Fruit fly (Drosophila melanogaster): Measurements from ENCODE around the gene hmw.

Gene hmw

dm6 chr3R:18371346-18371745 is 9.6 kb downstream of the hmw start (continued):
- TF ChIP-seq CG6163 (GFP tag; IDR thresholded peaks at IDR 0.05) = peak; percentile 70
- no peak for TF ChIP-seq Sox102F (GFP tag; optimal IDR thresholded peaks at IDR 0.05)
- no peak for TF ChIP-seq Sox14 (GFP tag; optimal IDR thresholded peaks at IDR 0.05)
- no peak for TF ChIP-seq Sox15 (GFP tag; optimal IDR thresholded peaks at IDR 0.05)
- TF ChIP-seq CG10631 (GFP tag; optimal IDR thresholded peaks at IDR 0.05) = peak; percentile 19
- TF ChIP-seq CG31627 (GFP tag; optimal IDR thresholded peaks at IDR 0.05) = no peak
- TF ChIP-seq CG8632 (GFP tag; optimal IDR thresholded peaks at IDR 0.05) = peak; percentile 22
- no peak for TF ChIP-seq svp (GFP tag)

- TF ChIP-seq esn (GFP tag; optimal IDR thresholded peaks at IDR 0.05) = no peak
- TF ChIP-seq CG6792 (GFP tag; optimal IDR thresholded peaks at IDR 0.05) = no peak
- no peak for TF ChIP-seq CG7368 (GFP tag; optimal IDR thresholded peaks at IDR 0.05)
- no peak for TF ChIP-seq CG3032 (tag; optimal IDR thresholded peaks at IDR 0.05)
- no peak for TF ChIP-seq topi (GFP tag; optimal IDR thresholded peaks at IDR 0.05)
- TF ChIP-seq svp (GFP tag) = no peak
- no peak for TF ChIP-seq Hr4 (GFP tag; optimal IDR thresholded peaks at IDR 0.05)
- TF ChIP-seq CG31627 (GFP tag; optimal IDR thresholded peaks at IDR 0.05) = no peak
- TF ChIP-seq CG11294 (GFP tag; IDR thresholded peaks at IDR 0.05) = no peak
- TF ChIP-seq Ets21C (GFP tag; optimal IDR thresholded peaks at IDR 0.05) = no peak
- TF ChIP-seq CG10631 (GFP tag; optimal IDR thresholded peaks at IDR 0.05) = no peak
- no peak for TF ChIP-seq Hr38 (GFP tag; optimal IDR thresholded peaks at IDR 0.05)
- no peak for TF ChIP-seq vri (GFP tag; optimal IDR thresholded peaks at IDR 0.05)
- TF ChIP-seq dsx (GFP tag; optimal IDR thresholded peaks at IDR 0.05; ENCODE audit: poor library complexity, severe bottlenecking) = no peak
- TF ChIP-seq fkh (GFP tag; optimal IDR thresholded peaks at IDR 0.05) = no peak
- no peak for TF ChIP-seq CG11902 (GFP tag; optimal IDR thresholded peaks at IDR 0.05)
These were observed 11.0 kb downstream of the hmw start, which contains the start of gene gl for dm6 chr3R:18372688-18373304. Gene gl (minus strand): TSS chr3R:18372738.

- TF ChIP-seq dac (GFP tag; optimal IDR thresholded peaks at IDR 0.05) = no peak
- no peak for TF ChIP-seq CG3032 (tag; optimal IDR thresholded peaks at IDR 0.05)
- TF ChIP-seq Eip75B (GFP tag; optimal IDR thresholded peaks at IDR 0.05) = no peak
- TF ChIP-seq Ets21C (GFP tag; optimal IDR thresholded peaks at IDR 0.05) = no peak
- TF ChIP-seq CG4318 (GFP tag; optimal IDR thresholded peaks at IDR 0.05) = no peak
- TF ChIP-seq Eip78C (GFP tag) = peak; percentile 28
- TF ChIP-seq CG6854 (GFP tag; optimal IDR thresholded peaks at IDR 0.05) = no peak
- no peak for TF ChIP-seq Hr4 (GFP tag; optimal IDR thresholded peaks at IDR 0.05)
- no peak for TF ChIP-seq spab (GFP tag; optimal IDR thresholded peaks at IDR 0.05)
- TF ChIP-seq Ets96B (tag; optimal IDR thresholded peaks at IDR 0.05) = no peak
- TF ChIP-seq Blimp-1 (GFP tag; optimal IDR thresholded peaks at IDR 0.05) = peak; percentile 73
- TF ChIP-seq Sox14 (GFP tag; optimal IDR thresholded peaks at IDR 0.05) = no peak
- TF ChIP-seq dsx (GFP tag; optimal IDR thresholded peaks at IDR 0.05; ENCODE audit: poor library complexity, severe bottlenecking) = no peak
These were observed 18.5 kb downstream of the hmw start for dm6 chr3R:18380251-18380812.

dm6 chr3R:18381014-18381512 is 19.3 kb downstream of the hmw start, which contains the start of gene CG7675:
Gene CG7675 (minus strand): TSS chr3R:18381178.
- TF ChIP-seq CG4318 (GFP tag; optimal IDR thresholded peaks at IDR 0.05) (no peak), Gug (GFP tag; IDR thresholded peaks at IDR 0.05) (no peak), eg (GFP tag; IDR thresholded peaks at IDR 0.05) (peak; percentile 24; the same call in 1 of the 3 replicates), Smox (GFP tag; optimal IDR thresholded peaks at IDR 0.05) (no peak), OdsH (GFP tag; optimal IDR thresholded peaks at IDR 0.05) (no peak), Sox14 (GFP tag; optimal IDR thresholded peaks at IDR 0.05) (peak; percentile 12), Eip78C (GFP tag) (no peak), CG7368 (GFP tag; optimal IDR thresholded peaks at IDR 0.05) (no peak), CG3919 (GFP tag; optimal IDR thresholded peaks at IDR 0.05) (peak; percentile 47), CG15336 (GFP tag; IDR thresholded peaks at IDR 0.05) (0 out of 2 replicates have a peak, but pooled peaks have one; percentile 34), fkh (GFP tag; optimal IDR thresholded peaks at IDR 0.05) (no peak), CG32006 (GFP tag; optimal IDR thresholded peaks at IDR 0.05) (no peak), esn (GFP tag; optimal IDR thresholded peaks at IDR 0.05) (no peak), achi (GFP tag; optimal IDR thresholded peaks at IDR 0.05) (peak; percentile 13), CG6163 (GFP tag; IDR thresholded peaks at IDR 0.05) (peak; percentile 25; the same call in 2 of the 3 replicates), spab (GFP tag; optimal IDR thresholded peaks at IDR 0.05) (peak; percentile 63), Hr38 (GFP tag; optimal IDR thresholded peaks at IDR 0.05) (no peak), fd59A (GFP tag; optimal IDR thresholded peaks at IDR 0.05) (no peak), Hr4 (GFP tag; optimal IDR thresholded peaks at IDR 0.05) (no peak), net (GFP tag; optimal IDR thresholded peaks at IDR 0.05) (peak; percentile 48), Eip75B (GFP tag; optimal IDR thresholded peaks at IDR 0.05) (peak; percentile 52), Ets96B (tag; optimal IDR thresholded peaks at IDR 0.05) (peak; percentile 44), CG10631 (GFP tag; optimal IDR thresholded peaks at IDR 0.05) (no peak), CG31627 (GFP tag; optimal IDR thresholded peaks at IDR 0.05) (no peak), CG11902 (GFP tag; optimal IDR thresholded peaks at IDR 0.05) (no peak), Sox102F (GFP tag; optimal IDR thresholded peaks at IDR 0.05) (peak; percentile 26), CG16779 (tag; optimal IDR thresholded peaks at IDR 0.05) (peak; percentile 50), CG34406 (GFP tag; optimal IDR thresholded peaks at IDR 0.05) (no peak), lz (GFP tag; optimal IDR thresholded peaks at IDR 0.05) (no peak)

Data from whole organism, prepupa.